Fruit fly (Drosophila melanogaster) whole organism, prepupa: ENCODE measurements around the gene Med.
A peak's percentile ranks its signal among the peaks of the same experiment; 100 is the strongest.

Experiments
- CG10631 ChIP-seq: fragments of 200-800 bp; sonication (Bioruptor generic); optimal IDR thresholded peaks from 2 replicates; lab custom pipeline; 2016; ENCODE audit warnings: missing biosample characterization, missing genetic modification characterization
- CG10669 ChIP-seq: fragments of 200-800 bp; sonication (Bioruptor generic); optimal IDR thresholded peaks from 3 replicates; lab custom pipeline; 2018; ENCODE audit warnings: missing biosample characterization, mild to moderate bottlenecking, missing genetic modification characterization, moderate library complexity
- CG11294 ChIP-seq: fragments of 200-800 bp; sonication (Bioruptor generic); IDR thresholded peaks from 2 replicates; pipeline ENCODE4 v1.3.6; 2022; ENCODE audit warnings: missing biosample characterization, missing genetic modification characterization
- CG15336 ChIP-seq: fragments of 200-800 bp; sonication (Bioruptor generic); IDR thresholded peaks from 2 replicates; pipeline ENCODE4 v1.3.6; 2022; ENCODE audit warnings: missing biosample characterization, missing genetic modification characterization
- CG16779 ChIP-seq: fragments of 200-800 bp; sonication (Bioruptor generic); optimal IDR thresholded peaks from 3 replicates; lab custom pipeline; 2017; ENCODE audit warnings: missing biosample characterization, mild to moderate bottlenecking, missing genetic modification characterization
- CG3032 ChIP-seq: fragments of 200-800 bp; optimal IDR thresholded peaks from 2 replicates; lab custom pipeline; 2019; ENCODE audit warnings: missing biosample characterization, mild to moderate bottlenecking, missing genetic modification characterization, moderate library complexity
- CG31627 ChIP-seq: fragments of 200-800 bp; sonication (Bioruptor generic); optimal IDR thresholded peaks from 3 replicates; lab custom pipeline; 2016; ENCODE audit warnings: missing biosample characterization, missing genetic modification characterization
- CG32006 ChIP-seq: fragments of 200-800 bp; sonication (Bioruptor generic); optimal IDR thresholded peaks from 3 replicates; lab custom pipeline; 2017; ENCODE audit warnings: missing biosample characterization, mild to moderate bottlenecking, missing genetic modification characterization
- CG34406 ChIP-seq: fragments of 200-800 bp; sonication (Bioruptor generic); optimal IDR thresholded peaks from 3 replicates; lab custom pipeline; 2016; ENCODE audit warnings: missing biosample characterization, missing genetic modification characterization
- CG3919 ChIP-seq: fragments of 200-800 bp; sonication (Bioruptor generic); optimal IDR thresholded peaks from 3 replicates; lab custom pipeline; 2016; ENCODE audit warnings: missing biosample characterization, missing genetic modification characterization
- CG6163 ChIP-seq: fragments of 200-800 bp; sonication (Bioruptor generic); IDR thresholded peaks from 3 replicates; pipeline ENCODE4 v1.3.6; 2022; ENCODE audit warnings: missing biosample characterization, missing genetic modification characterization
- CG6792 ChIP-seq: fragments of 200-800 bp; sonication (Bioruptor generic); optimal IDR thresholded peaks from 3 replicates; lab custom pipeline; 2016; ENCODE audit warnings: missing biosample characterization, missing genetic modification characterization
- CG6808 ChIP-seq: fragments of 200-800 bp; sonication (Bioruptor generic); optimal IDR thresholded peaks from 3 replicates; lab custom pipeline; 2017; ENCODE audit warnings: missing biosample characterization, missing genetic modification characterization, mild to moderate bottlenecking, moderate library complexity, missing genetic modification reagents
- CG6854 ChIP-seq: fragments of 200-800 bp; sonication (Bioruptor generic); optimal IDR thresholded peaks from 2 replicates; lab custom pipeline; 2017; ENCODE audit warnings: missing biosample characterization, mild to moderate bottlenecking, missing genetic modification characterization
- CG8319 ChIP-seq: fragments of 200-800 bp; sonication (Bioruptor generic); optimal IDR thresholded peaks from 3 replicates; lab custom pipeline; 2016; ENCODE audit warnings: missing biosample characterization, missing genetic modification characterization
- Eip75B ChIP-seq: fragments of 200-800 bp; sonication (Bioruptor generic); optimal IDR thresholded peaks from 3 replicates; lab custom pipeline; 2016; ENCODE audit warnings: missing biosample characterization, missing genetic modification characterization
- Eip78C ChIP-seq: fragments of 200-800 bp; sonication (Bioruptor generic); peaks from one replicate; lab custom pipeline; 2016; ENCODE audit warnings: missing biosample characterization, missing genetic modification characterization
- Eip93F ChIP-seq: fragments of 200-800 bp; sonication (Bioruptor generic); optimal IDR thresholded peaks from 2 replicates; lab custom pipeline; 2016; ENCODE audit warnings: missing biosample characterization, mild to moderate bottlenecking, missing genetic modification characterization
- OdsH ChIP-seq: fragments of 200-800 bp; sonication (Bioruptor generic); optimal IDR thresholded peaks from 3 replicates; lab custom pipeline; 2016; ENCODE audit warnings: missing biosample characterization, missing genetic modification characterization
- Sox14 ChIP-seq: fragments of 200-800 bp; sonication (Bioruptor generic); optimal IDR thresholded peaks from 3 replicates; lab custom pipeline; 2016; ENCODE audit warnings: missing biosample characterization, missing genetic modification characterization
- achi ChIP-seq: fragments of 200-800 bp; sonication (Bioruptor generic); optimal IDR thresholded peaks from 3 replicates; lab custom pipeline; 2016; ENCODE audit warnings: missing biosample characterization, missing genetic modification characterization
- acj6 ChIP-seq: fragments of 200-800 bp; sonication (Bioruptor generic); optimal IDR thresholded peaks from 3 replicates; lab custom pipeline; 2016; ENCODE audit warnings: missing biosample characterization, missing genetic modification characterization
- cyc ChIP-seq: fragments of 200-800 bp; sonication (Bioruptor generic); optimal IDR thresholded peaks from 3 replicates; lab custom pipeline; 2016; ENCODE audit warnings: missing biosample characterization, missing genetic modification characterization
- dac ChIP-seq: fragments of 200-800 bp; sonication (Bioruptor generic); optimal IDR thresholded peaks from 2 replicates; lab custom pipeline; 2017; ENCODE audit warnings: missing biosample characterization, mild to moderate bottlenecking, missing genetic modification characterization
- eg ChIP-seq: fragments of 200-800 bp; sonication (Bioruptor generic); IDR thresholded peaks from 3 replicates; pipeline ENCODE4 v1.3.6; 2022; ENCODE audit warnings: missing biosample characterization, missing genetic modification characterization
- esn ChIP-seq: fragments of 200-800 bp; sonication (Bioruptor generic); optimal IDR thresholded peaks from 2 replicates; lab custom pipeline; 2016; ENCODE audit warnings: missing biosample characterization, mild to moderate bottlenecking, missing genetic modification characterization, moderate library complexity
- fkh ChIP-seq: fragments of 200-800 bp; sonication (Bioruptor generic); optimal IDR thresholded peaks from 3 replicates; lab custom pipeline; 2017; ENCODE audit warnings: missing biosample characterization, mild to moderate bottlenecking, missing genetic modification characterization, moderate library complexity
- pdm3 ChIP-seq: fragments of 200-800 bp; sonication (Bioruptor generic); optimal IDR thresholded peaks from 3 replicates; lab custom pipeline; 2016; ENCODE audit warnings: missing biosample characterization, missing genetic modification characterization
- spab ChIP-seq: fragments of 200-800 bp; sonication (Bioruptor generic); optimal IDR thresholded peaks from 2 replicates; lab custom pipeline; 2017; ENCODE audit warnings: missing biosample characterization, mild to moderate bottlenecking, missing genetic modification characterization, missing genetic modification reagents
- svp ChIP-seq: fragments of 200-800 bp; sonication (Bioruptor generic); peaks from one replicate; lab custom pipeline; 2016; ENCODE audit warnings: missing biosample characterization, missing genetic modification characterization
- topi ChIP-seq: fragments of 200-800 bp; sonication (Bioruptor generic); optimal IDR thresholded peaks from 3 replicates; lab custom pipeline; 2016; ENCODE audit warnings: missing biosample characterization, missing genetic modification characterization
- vri ChIP-seq: fragments of 200-800 bp; sonication (Bioruptor generic); optimal IDR thresholded peaks from 3 replicates; lab custom pipeline; 2016; ENCODE audit warnings: missing biosample characterization, mild to moderate bottlenecking, missing genetic modification characterization

The Med gene

DNA sequence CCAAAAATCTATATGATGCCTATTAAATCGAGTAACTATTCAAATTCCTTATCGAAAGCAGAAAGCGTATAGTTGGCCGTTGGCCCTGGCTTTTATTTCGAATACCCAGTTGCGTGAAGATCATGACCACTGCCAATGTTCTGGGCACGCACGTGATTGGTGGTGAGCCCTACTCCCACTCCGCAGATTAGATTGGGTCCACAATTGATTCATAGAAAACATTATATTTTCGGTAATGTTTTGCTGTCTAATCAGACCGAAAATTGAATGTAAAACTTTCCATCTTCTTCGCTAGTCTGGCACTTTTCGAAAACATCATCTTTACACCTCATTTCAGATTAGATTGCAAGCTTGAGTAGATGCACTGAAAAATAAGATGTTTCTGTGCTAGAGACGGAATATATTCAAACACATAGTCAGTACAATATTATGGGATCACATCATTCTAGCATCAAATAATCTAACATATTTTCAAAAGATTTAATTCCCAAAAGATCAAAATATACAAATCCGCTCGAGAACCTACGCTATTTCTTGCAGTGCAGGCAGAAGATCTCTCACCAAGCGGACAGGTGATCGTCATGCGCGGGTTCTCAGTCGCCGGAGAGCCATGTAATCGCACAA lies 18.5 kb upstream of the Med start, which contains the start of gene CG1774 (continued):
- peak; percentile 76; the same call in 2 of the 3 replicates for TF ChIP-seq CG6163 (GFP tag; lab: Robert Waterston, UW)
- peak; percentile 42 for TF ChIP-seq CG6792 (GFP tag; lab: Kevin White, UChicago)
- peak; percentile 1 for TF ChIP-seq CG3032 (tag; lab: Kevin White, UChicago)
- TF ChIP-seq CG11294 (GFP tag; lab: Robert Waterston, UW) = peak; percentile 60; the same call in 1 of the 2 replicates
- no peak for TF ChIP-seq pdm3 (GFP tag; lab: Kevin White, UChicago)
- TF ChIP-seq Eip75B (GFP tag; lab: Kevin White, UChicago) = peak; percentile 53
- TF ChIP-seq topi = peak; percentile 69
- no peak for TF ChIP-seq dac (GFP tag; lab: Kevin White, UChicago)
- peak; percentile 79 for TF ChIP-seq CG15336 (GFP tag; lab: Robert Waterston, UW)
- TF ChIP-seq cyc = peak; percentile 66
- peak; percentile 70 for TF ChIP-seq CG31627 (GFP tag; lab: Kevin White, UChicago)
- TF ChIP-seq achi (GFP tag; lab: Kevin White, UChicago) = no peak
- peak; percentile 39 for TF ChIP-seq CG16779
- TF ChIP-seq CG3919 (GFP tag; lab: Kevin White, UChicago) = no peak
- TF ChIP-seq vri = peak; percentile 87
- TF ChIP-seq Eip93F (GFP tag; lab: Kevin White, UChicago) = peak; percentile 23
- no peak for TF ChIP-seq CG32006 (GFP tag; lab: Kevin White, UChicago)
- peak; percentile 28 for TF ChIP-seq CG34406 (GFP tag; lab: Kevin White, UChicago)
- peak; percentile 76 for TF ChIP-seq eg (GFP tag; lab: Robert Waterston, UW)

DNA sequence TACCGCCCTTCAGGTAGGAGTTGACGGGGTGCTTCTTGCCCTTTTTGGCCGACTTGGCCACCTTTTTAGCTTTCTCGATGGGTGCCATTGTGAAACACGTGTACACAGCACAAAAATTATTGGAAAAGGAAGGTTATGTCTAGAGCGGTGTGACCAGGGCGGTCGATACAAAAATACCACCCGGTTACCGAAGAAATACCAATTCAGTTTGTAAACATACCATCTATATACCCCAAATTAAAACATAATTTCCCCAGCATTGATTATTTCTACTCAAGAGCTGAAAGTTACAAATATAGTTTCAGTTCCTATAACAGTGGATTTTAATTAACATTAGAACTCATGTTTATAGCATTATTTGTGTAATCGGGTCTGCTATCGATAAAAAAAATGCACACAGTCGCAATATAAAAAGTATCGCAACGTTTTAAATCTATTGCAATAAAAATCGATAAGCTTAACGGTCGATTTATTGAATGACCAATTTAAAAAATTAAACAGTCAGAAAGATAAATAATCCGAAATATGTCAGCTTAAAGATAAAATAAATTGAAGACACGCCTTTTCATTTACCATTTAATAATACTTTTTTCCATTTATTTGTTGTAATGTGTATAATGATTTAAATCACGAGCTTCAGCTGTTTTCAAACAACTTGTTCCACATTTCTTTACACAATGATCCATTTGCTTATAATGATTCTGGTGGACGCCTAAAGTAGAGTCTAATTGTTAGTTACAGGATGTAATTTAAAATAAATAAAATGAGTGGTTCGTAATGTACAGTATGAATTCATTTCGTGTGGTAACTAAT lies 14.6 kb upstream of the Med start, which contains the start of gene RpL6:
Gene RpL6 (minus strand): TSS at position 134 of the 813 bp plus-strand sequence.
- TF ChIP-seq CG6808 (GFP tag; lab: Kevin White, UChicago) = peak; percentile 52
- no peak for TF ChIP-seq CG8319 (GFP tag; lab: Kevin White, UChicago)
- TF ChIP-seq Sox14 (GFP tag; lab: Kevin White, UChicago) = peak; percentile 41
- TF ChIP-seq Eip78C (GFP tag; lab: Kevin White, UChicago) = peak; percentile 63
- TF ChIP-seq vri = peak; percentile 5
- peak; percentile 83 for TF ChIP-seq svp (GFP tag; lab: Kevin White, UChicago)
- peak; percentile 23 for TF ChIP-seq esn (GFP tag; lab: Kevin White, UChicago)
- no peak for TF ChIP-seq CG10669
- no peak for TF ChIP-seq Eip75B (GFP tag; lab: Kevin White, UChicago)
- peak; percentile 39 for TF ChIP-seq fkh (GFP tag; lab: Kevin White, UChicago)
- peak; percentile 59 for TF ChIP-seq CG6854 (GFP tag; lab: Kevin White, UChicago)

DNA sequence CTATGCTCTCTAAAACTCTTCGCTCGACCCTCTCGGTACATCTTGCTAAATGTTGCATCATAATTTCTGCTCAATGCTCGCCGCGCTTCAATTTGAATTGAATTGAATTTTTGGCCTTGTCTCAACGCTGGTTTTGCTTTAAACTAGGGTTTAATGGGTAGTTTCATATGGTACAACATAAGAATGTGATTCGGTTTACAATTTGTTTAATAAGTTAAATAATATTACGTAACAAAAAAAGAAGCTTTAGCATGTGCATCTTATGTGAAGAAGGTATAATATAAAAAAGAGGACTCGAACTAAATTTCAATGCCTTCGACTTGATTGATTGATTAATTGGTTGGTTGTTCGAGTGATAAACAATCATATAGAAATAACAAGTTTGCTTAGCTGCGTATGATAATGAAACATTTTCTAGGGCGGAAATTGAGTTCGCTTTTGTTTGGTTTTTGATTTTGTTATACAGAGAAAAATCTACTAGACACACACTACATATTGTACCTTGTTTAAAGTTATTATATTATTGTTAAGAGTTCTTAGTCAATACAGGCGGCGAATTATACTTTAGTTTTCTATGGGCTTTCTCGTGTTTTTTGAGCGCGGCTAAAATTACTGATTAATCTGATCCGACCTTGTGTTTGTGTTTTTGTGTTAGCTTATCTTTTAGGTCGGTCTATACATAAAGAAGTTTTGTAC lies 13.0 kb upstream of the Med start:
- TF ChIP-seq spab (no peak), acj6 (GFP tag; lab: Kevin White, UChicago) (no peak), CG10631 (GFP tag; lab: Kevin White, UChicago) (no peak), cyc (no peak), fkh (GFP tag; lab: Kevin White, UChicago) (no peak), Eip78C (GFP tag; lab: Kevin White, UChicago) (no peak), dac (GFP tag; lab: Kevin White, UChicago) (no peak), OdsH (GFP tag; lab: Kevin White, UChicago) (no peak)
